Fruit fly (Drosophila melanogaster) whole organism, embryonic: ENCODE measurements around the gene lawc.
A peak's percentile ranks its signal among the peaks of the same experiment; 100 is the strongest.

Source experiments
- Abd-B ChIP-seq: fragments of 200-800 bp; sonication (Bioruptor generic); optimal IDR thresholded peaks from 2 replicates; lab custom pipeline; 2018; ENCODE audit warnings: missing biosample characterization, mild to moderate bottlenecking, missing genetic modification characterization, moderate library complexity
- Ada2b ChIP-seq: fragments of 200-800 bp; sonication (Bioruptor generic); IDR thresholded peaks from 2 replicates; pipeline ENCODE4 v1.3.6; 2022; ENCODE audit warnings: missing biosample characterization, missing genetic modification characterization
- Awh ChIP-seq: fragments of 200-800 bp; sonication (Bioruptor generic); IDR thresholded peaks from 2 replicates; pipeline ENCODE4, ENCODE4 v1.3.6; 2022; ENCODE audit warnings: missing biosample characterization, missing genetic modification characterization
- CG10366 ChIP-seq: fragments of 200-800 bp; sonication (Bioruptor generic); IDR thresholded peaks from 2 replicates; pipeline ENCODE4 v1.3.6; 2022; ENCODE audit warnings: missing biosample characterization, missing genetic modification characterization
- CG10543 ChIP-seq: fragments of 200-800 bp; sonication (Bioruptor generic); optimal IDR thresholded peaks from 3 replicates; lab custom pipeline; 2017; ENCODE audit warnings: missing biosample characterization, mild to moderate bottlenecking, missing genetic modification characterization, moderate library complexity
- CG11398 ChIP-seq: fragments of 200-800 bp; sonication (Bioruptor generic); optimal IDR thresholded peaks from 2 replicates; lab custom pipeline; 2016; ENCODE audit warnings: missing biosample characterization, missing genetic modification characterization
- CG11560 ChIP-seq: fragments of 200-800 bp; sonication (Bioruptor generic); IDR thresholded peaks from 3 replicates; pipeline ENCODE4 v1.3.6; 2022; ENCODE audit warnings: missing biosample characterization, missing genetic modification characterization
- CG11696 ChIP-seq: fragments of 200-800 bp; sonication (Bioruptor generic); IDR thresholded peaks from 2 replicates; pipeline ENCODE4 v1.3.6; 2022; ENCODE audit warnings: missing biosample characterization, missing genetic modification characterization
- CG12942 ChIP-seq: fragments of 200-800 bp; sonication (Bioruptor generic); optimal IDR thresholded peaks from 3 replicates; lab custom pipeline; 2016; ENCODE audit warnings: missing biosample characterization, missing genetic modification characterization
- CG13424 ChIP-seq: fragments of 200-800 bp; sonication (Bioruptor generic); optimal IDR thresholded peaks from 2 replicates; lab custom pipeline; 2019; ENCODE audit warnings: missing biosample characterization, mild to moderate bottlenecking, missing genetic modification characterization, moderate library complexity
- CG14441 ChIP-seq: fragments of 200-800 bp; sonication (Bioruptor generic); IDR thresholded peaks from 2 replicates; pipeline ENCODE4 v1.3.6; 2022; ENCODE audit warnings: missing biosample characterization, missing genetic modification characterization
- CG15479 ChIP-seq: fragments of 200-800 bp; sonication (Bioruptor generic); optimal IDR thresholded peaks from 3 replicates; lab custom pipeline; 2019; ENCODE audit warnings: missing biosample characterization, mild to moderate bottlenecking, missing genetic modification characterization, moderate library complexity
- CG1647 ChIP-seq: fragments of 200-800 bp; sonication (Bioruptor generic); optimal IDR thresholded peaks from 3 replicates; lab custom pipeline; 2016; ENCODE audit warnings: missing biosample characterization, missing genetic modification characterization
- CG18262 ChIP-seq: fragments of 200-800 bp; optimal IDR thresholded peaks from 3 replicates; lab custom pipeline; 2019; ENCODE audit warnings: missing biosample characterization, mild to moderate bottlenecking, missing genetic modification characterization, moderate library complexity
- CG18764 ChIP-seq: fragments of 200-800 bp; sonication (Bioruptor generic); optimal IDR thresholded peaks from 3 replicates; lab custom pipeline; 2016; ENCODE audit warnings: missing biosample characterization, missing genetic modification characterization
- CG34224 ChIP-seq: fragments of 200-800 bp; sonication (Bioruptor generic); IDR thresholded peaks from 3 replicates; pipeline ENCODE4 v1.3.6; 2022; ENCODE audit warnings: missing biosample characterization, missing genetic modification characterization; ENCODE audit not compliant: partially characterized antibody
- CG6689 ChIP-seq: fragments of 200-800 bp; sonication (Bioruptor generic); IDR thresholded peaks from 2 replicates; pipeline ENCODE4 v1.3.6; 2022; ENCODE audit warnings: missing biosample characterization, missing genetic modification characterization
- CG7786 ChIP-seq: fragments of 200-800 bp; sonication (Bioruptor generic); optimal IDR thresholded peaks from 2 replicates; lab custom pipeline; 2016; ENCODE audit warnings: missing biosample characterization, missing genetic modification characterization
- CG8281 ChIP-seq: fragments of 200-800 bp; sonication (Bioruptor generic); optimal IDR thresholded peaks from 2 replicates; lab custom pipeline; 2018; ENCODE audit warnings: missing biosample characterization, mild to moderate bottlenecking, missing genetic modification characterization, moderate library complexity
- CkIIα-i1 ChIP-seq: fragments of 200-800 bp; sonication (Bioruptor generic); IDR thresholded peaks from 2 replicates; pipeline ENCODE4 v1.3.6; 2022; ENCODE audit warnings: missing biosample characterization, missing genetic modification characterization
- D19A ChIP-seq: fragments of 200-800 bp; optimal IDR thresholded peaks from 3 replicates; lab custom pipeline; 2019; ENCODE audit warnings: missing biosample characterization, mild to moderate bottlenecking, missing genetic modification characterization, moderate library complexity
- Dad ChIP-seq: fragments of 200-800 bp; sonication (Bioruptor generic); optimal IDR thresholded peaks from 3 replicates; lab custom pipeline; 2016; ENCODE audit warnings: missing biosample characterization, missing genetic modification characterization
- Dip3 ChIP-seq: fragments of 200-800 bp; sonication (Bioruptor generic); optimal IDR thresholded peaks from 3 replicates; lab custom pipeline; 2016; ENCODE audit warnings: missing biosample characterization, missing genetic modification characterization
- Dref ChIP-seq: fragments of 200-800 bp; sonication (Bioruptor generic); IDR thresholded peaks from 2 replicates; pipeline ENCODE4 v1.3.6; 2022; ENCODE audit warnings: missing biosample characterization, missing genetic modification characterization
- E2f1 ChIP-seq: fragments of 200-800 bp; sonication (Bioruptor generic); IDR thresholded peaks from 2 replicates; pipeline ENCODE4 v1.3.6; 2022; ENCODE audit warnings: missing biosample characterization, missing genetic modification characterization
- Elba2 ChIP-seq: fragments of 200-800 bp; sonication (Bioruptor generic); optimal IDR thresholded peaks from 3 replicates; lab custom pipeline; 2016; ENCODE audit warnings: missing biosample characterization, missing genetic modification characterization
- Fer3 ChIP-seq: fragments of 200-800 bp; sonication (Bioruptor generic); optimal IDR thresholded peaks from 2 replicates; lab custom pipeline; 2018; ENCODE audit warnings: missing biosample characterization, mild to moderate bottlenecking, missing genetic modification characterization, moderate library complexity
- Hr3 ChIP-seq: fragments of 200-800 bp; sonication (Bioruptor generic); optimal IDR thresholded peaks from 3 replicates; lab custom pipeline; 2016; ENCODE audit warnings: missing biosample characterization, missing genetic modification characterization
- Ptx1 ChIP-seq: fragments of 200-800 bp; sonication (Bioruptor generic); IDR thresholded peaks from 2 replicates; pipeline ENCODE4 v1.3.6; 2022; ENCODE audit warnings: missing biosample characterization, missing genetic modification characterization
- Rx ChIP-seq: fragments of 200-800 bp; sonication (Bioruptor generic); IDR thresholded peaks from 2 replicates; pipeline ENCODE4 v1.3.6; 2022; ENCODE audit warnings: missing biosample characterization, missing genetic modification characterization
- az2 ChIP-seq: fragments of 200-800 bp; sonication (Bioruptor generic); optimal IDR thresholded peaks from 3 replicates; lab custom pipeline; 2016; ENCODE audit warnings: missing biosample characterization, missing genetic modification characterization
- bab2 ChIP-seq: fragments of 200-800 bp; sonication (Bioruptor generic); optimal IDR thresholded peaks from 2 replicates; lab custom pipeline; 2016; ENCODE audit warnings: missing biosample characterization, missing genetic modification characterization
- bbx ChIP-seq: fragments of 200-800 bp; sonication (Bioruptor generic); IDR thresholded peaks from 2 replicates; pipeline ENCODE4 v1.3.6; 2022; ENCODE audit warnings: missing biosample characterization, missing genetic modification characterization; ENCODE audit not compliant: partially characterized antibody
- cad ChIP-seq: fragments of >200 bp; optimal IDR thresholded peaks from 2 replicates; lab custom pipeline; 2017; ENCODE audit warnings: missing biosample characterization, missing genetic modification characterization
- cato ChIP-seq: fragments of 200-800 bp; sonication (Bioruptor generic); optimal IDR thresholded peaks from 2 replicates; lab custom pipeline; 2016; ENCODE audit warnings: missing biosample characterization, missing genetic modification characterization, borderline replicate concordance
- chm ChIP-seq: fragments of 200-800 bp; sonication (Bioruptor generic); IDR thresholded peaks from 2 replicates; pipeline ENCODE4 v1.3.6; 2022; ENCODE audit warnings: missing biosample characterization, missing genetic modification characterization
- dpn ChIP-seq, 2 experiments: fragments of 200-800 bp; sonication (Bioruptor generic); optimal IDR thresholded peaks; 3 replicates each; lab custom pipeline; 2016; ENCODE audit warnings: missing biosample characterization in 2 of 2, missing genetic modification characterization in 2 of 2
- hb ChIP-seq: fragments of 200-800 bp; sonication (Bioruptor generic); IDR thresholded peaks from 3 replicates; pipeline ENCODE4 v1.3.6; 2022; ENCODE audit warnings: missing biosample characterization, missing genetic modification characterization; ENCODE audit not compliant: partially characterized antibody
- her ChIP-seq: fragments of 200-800 bp; sonication (Bioruptor generic); optimal IDR thresholded peaks from 2 replicates; lab custom pipeline; 2016; ENCODE audit warnings: missing biosample characterization, missing genetic modification characterization
- lbe ChIP-seq: fragments of 200-800 bp; sonication (Bioruptor generic); optimal IDR thresholded peaks from 2 replicates; lab custom pipeline; 2016; ENCODE audit warnings: missing biosample characterization, mild to moderate bottlenecking, missing genetic modification characterization
- lilli ChIP-seq: fragments of 200-800 bp; sonication (Bioruptor generic); optimal IDR thresholded peaks from 3 replicates; lab custom pipeline; 2016; ENCODE audit warnings: missing biosample characterization, missing genetic modification characterization
- lmd ChIP-seq: fragments of 200-800 bp; sonication (Bioruptor generic); IDR thresholded peaks from 2 replicates; pipeline ENCODE4 v1.3.6; 2022; ENCODE audit warnings: missing biosample characterization, missing genetic modification characterization
- lov ChIP-seq, 2 experiments: fragments of 200-800 bp in 1 of 2; fragments of >200 bp in 1 of 2; sonication (Bioruptor generic) in 1 of 2; IDR thresholded peaks in 1 of 2; optimal IDR thresholded peaks in 1 of 2; 2 replicates in 1 of 2; 3 replicates in 1 of 2; pipeline versions ENCODE4 v1.3.6 to Lab custom; 2017 to 2022; ENCODE audit warnings: missing biosample characterization in 1 of 2, missing genetic modification characterization in 1 of 2
- nerfin-1 ChIP-seq: fragments of 200-800 bp; sonication (Bioruptor generic); optimal IDR thresholded peaks from 3 replicates; lab custom pipeline; 2019; ENCODE audit warnings: missing biosample characterization, mild to moderate bottlenecking, missing genetic modification characterization, moderate library complexity
- nom ChIP-seq: fragments of 200-800 bp; sonication (Bioruptor generic); optimal IDR thresholded peaks from 2 replicates; lab custom pipeline; 2017; ENCODE audit warnings: missing biosample characterization, missing genetic modification characterization, mild to moderate bottlenecking, moderate library complexity, missing genetic modification reagents
- pb ChIP-seq: fragments of 200-800 bp; sonication (Bioruptor generic); optimal IDR thresholded peaks from 3 replicates; lab custom pipeline; 2016; ENCODE audit warnings: missing biosample characterization, missing genetic modification characterization
- pum ChIP-seq: fragments of 200-800 bp; sonication (Bioruptor generic); optimal IDR thresholded peaks from 2 replicates; lab custom pipeline; 2016; ENCODE audit warnings: missing biosample characterization, missing genetic modification characterization
- sisA ChIP-seq: fragments of 200-800 bp; sonication (Bioruptor generic); IDR thresholded peaks from 2 replicates; pipeline ENCODE4 v1.3.6; 2022; ENCODE audit warnings: missing biosample characterization, missing genetic modification characterization
- sqz ChIP-seq: fragments of 200-800 bp; sonication (Bioruptor generic); optimal IDR thresholded peaks from 3 replicates; lab custom pipeline; 2018; ENCODE audit warnings: missing biosample characterization, mild to moderate bottlenecking, missing genetic modification characterization

lawc gene

DNA sequence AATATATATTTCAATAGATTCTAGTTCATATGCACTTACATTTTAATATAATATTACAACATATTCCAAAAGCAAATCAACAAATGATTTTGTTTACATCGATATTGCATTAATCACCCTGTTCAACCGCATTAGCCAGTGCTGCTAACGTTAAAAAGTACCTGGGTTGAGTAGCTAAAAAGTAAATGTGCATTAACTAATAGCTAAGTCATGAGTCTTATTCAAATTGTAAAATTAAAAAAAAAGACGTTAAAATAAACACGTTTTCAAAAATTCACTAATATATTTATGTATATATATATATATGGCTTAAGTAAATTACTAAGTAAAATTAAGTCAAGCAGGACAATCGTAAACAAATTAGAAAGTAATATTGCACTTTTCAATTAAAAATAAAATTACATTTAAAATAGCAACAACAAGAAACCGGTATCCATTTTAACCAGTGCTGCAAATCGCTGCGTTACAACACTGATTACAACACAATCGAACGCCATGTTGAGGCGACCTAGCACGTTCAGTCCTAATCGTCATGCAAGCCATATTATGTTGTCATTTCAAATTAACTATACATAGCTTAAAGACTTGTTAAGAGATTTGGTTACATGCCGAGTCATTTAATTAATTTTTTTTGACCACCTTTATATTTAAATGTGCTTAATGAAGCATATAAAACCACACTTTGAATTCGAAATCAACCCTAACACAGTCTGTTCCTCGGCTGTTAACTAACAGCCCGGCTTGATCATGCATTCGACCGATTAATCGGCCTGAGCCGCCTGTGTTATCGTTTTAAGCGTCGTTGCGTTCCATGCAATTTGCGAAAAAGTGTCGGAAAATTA is 13.1 kb downstream of the lawc start, which contains the start of gene CG10555 (continued):
- TF ChIP-seq Dad (peak; percentile 78), E2f1 (GFP tag; lab: Robert Waterston, UW) (peak; percentile 83), D19A (tag; lab: Kevin White, UChicago) (peak; percentile 22), Ada2b (GFP tag; lab: Robert Waterston, UW) (peak; percentile 82), CG12942 (GFP tag; lab: Kevin White, UChicago) (peak; percentile 80), Ptx1 (peak; percentile 89), CG15479 (GFP tag; lab: Kevin White, UChicago) (peak; percentile 66), CG10366 (GFP tag; lab: Robert Waterston, UW) (peak; percentile 91), CG14441 (GFP tag; lab: Robert Waterston, UW) (peak; percentile 89), Dip3 (GFP tag; lab: Kevin White, UChicago) (peak; percentile 91), lbe (GFP tag; lab: Kevin White, UChicago) (peak; percentile 57), CG11398 (peak; percentile 66), CkIIα-i1 (no peak), dpn (GFP tag; optimal IDR thresholded peaks at IDR 0.05; lab: Kevin White, UChicago) (peak; percentile 46 to 87), CG13424 (tag; lab: Kevin White, UChicago) (peak; percentile 96), sqz (GFP tag; lab: Kevin White, UChicago) (no peak), CG11696 (GFP tag; lab: Robert Waterston, UW) (0 out of 2 replicates have a peak, but pooled peaks have one; percentile 48), cad (GFP tag; lab: Kevin White, UChicago) (no peak), nom (no peak), pb (GFP tag; lab: Kevin White, UChicago) (peak; percentile 75), CG11560 (tag; lab: Robert Waterston, UW) (peak; percentile 67; the same call in 2 of the 3 replicates), CG18764 (GFP tag; lab: Kevin White, UChicago) (peak; percentile 97), Rx (GFP tag; lab: Robert Waterston, UW) (peak; percentile 83), cato (GFP tag; lab: Kevin White, UChicago) (peak; percentile 79), CG10543 (GFP tag; lab: Kevin White, UChicago) (peak; percentile 83), chm (GFP tag; lab: Robert Waterston, UW) (peak; percentile 85), CG1647 (peak; percentile 87), Fer3 (tag; lab: Kevin White, UChicago) (peak; percentile 81), Abd-B (peak; percentile 79), CG7786 (GFP tag; lab: Kevin White, UChicago) (peak; percentile 91), bbx (GFP tag; lab: Robert Waterston, UW) (peak; percentile 69), lmd (GFP tag; lab: Robert Waterston, UW) (peak; percentile 94), nerfin-1 (tag; lab: Kevin White, UChicago) (peak; percentile 73), CG8281 (tag; lab: Kevin White, UChicago) (no peak), lov (optimal IDR thresholded peaks at IDR 0.05; lab: Kevin White, UChicago) (no peak), lov (GFP tag; IDR thresholded peaks at IDR 0.05; lab: Robert Waterston, UW) (peak; percentile 86), Hr3 (GFP tag; lab: Kevin White, UChicago) (peak; percentile 89), lilli (peak; percentile 90), Awh (GFP tag; lab: Robert Waterston, UW) (peak; percentile 63), Dref (GFP tag; lab: Robert Waterston, UW) (peak; percentile 57), bab2 (GFP tag; lab: Kevin White, UChicago) (peak; percentile 79), CG34224 (GFP tag; lab: Robert Waterston, UW) (peak; percentile 75), her (GFP tag; lab: Kevin White, UChicago) (peak; percentile 77), CG6689 (GFP tag; lab: Robert Waterston, UW) (peak; percentile 84), az2 (GFP tag; lab: Kevin White, UChicago) (peak; percentile 75), CG18262 (tag; lab: Kevin White, UChicago) (peak; percentile 75), hb (peak; percentile 85), pum (GFP tag; lab: Kevin White, UChicago) (peak; percentile 72), Elba2 (peak; percentile 61), sisA (GFP tag; lab: Robert Waterston, UW) (peak; percentile 92)
